Fruit fly (Drosophila melanogaster): Measurements from ENCODE around the gene CG14717.

The CG14717 gene

dm6 chr3R:11661712-11662111 is 34.6 kb upstream of the CG14717 start (continued):
- TF ChIP-seq CG32772 (GFP tag; IDR thresholded peaks at IDR 0.05) (no peak), E2f1 (GFP tag; IDR thresholded peaks at IDR 0.05) (peak; percentile 23; the same call in 1 of the 2 replicates), pfk (GFP tag; optimal IDR thresholded peaks at IDR 0.05) (no peak), CG2202 (tag; optimal IDR thresholded peaks at IDR 0.05) (no peak), CG6175 (GFP tag; IDR thresholded peaks at IDR 0.05) (no peak), Abd-B (GFP tag; optimal IDR thresholded peaks at IDR 0.05) (no peak), Ssrp (tag; optimal IDR thresholded peaks at IDR 0.05) (peak; percentile 47), pho (GFP tag; optimal IDR thresholded peaks at IDR 0.05) (no peak), sens-2 (GFP tag; IDR thresholded peaks at IDR 0.05) (no peak), Lpt (GFP tag; optimal IDR thresholded peaks at IDR 0.05) (no peak), CG10209 (GFP tag; optimal IDR thresholded peaks at IDR 0.05) (peak; percentile 45), HHEX (GFP tag; optimal IDR thresholded peaks at IDR 0.05) (peak; percentile 38), CG9817 (tag; optimal IDR thresholded peaks at IDR 0.05) (peak; percentile 35), phol (tag; optimal IDR thresholded peaks at IDR 0.05) (peak; percentile 52), HmgD (GFP tag; optimal IDR thresholded peaks at IDR 0.05) (no peak), disco-r (GFP tag; optimal IDR thresholded peaks at IDR 0.05) (no peak), CG13424 (tag; optimal IDR thresholded peaks at IDR 0.05) (peak; percentile 70), D (optimal IDR thresholded peaks at IDR 0.05) (no peak), D (GFP tag; optimal IDR thresholded peaks at IDR 0.05) (no peak), unpg (GFP tag; optimal IDR thresholded peaks at IDR 0.05) (peak; percentile 61), esg (GFP tag; conservative IDR thresholded peaks at IDR 0.05) (no peak; the same call in 1 of the 2 replicates), Dll (GFP tag; IDR thresholded peaks at IDR 0.05; ENCODE audit: partially characterized antibody) (no peak), bowl (GFP tag; IDR thresholded peaks at IDR 0.05) (peak; percentile 28; the same call in 1 of the 2 replicates), eyg (GFP tag; optimal IDR thresholded peaks at IDR 0.05) (no peak), CG12071 (GFP tag; optimal IDR thresholded peaks at IDR 0.05) (peak; percentile 54), CG12744 (GFP tag; optimal IDR thresholded peaks at IDR 0.05) (no peak), CG6654 (GFP tag; optimal IDR thresholded peaks at IDR 0.05) (no peak), oc (tag; optimal IDR thresholded peaks at IDR 0.05) (peak; percentile 8), Pdp1 (GFP tag; optimal IDR thresholded peaks at IDR 0.05) (no peak), CG6813 (GFP tag; optimal IDR thresholded peaks at IDR 0.05) (peak; percentile 37), Scr (GFP tag; IDR thresholded peaks at IDR 0.05; ENCODE audit: partially characterized antibody) (no peak), B-H1 (GFP tag; IDR thresholded peaks at IDR 0.05) (no peak; the same call in 2 of the 3 replicates), Mes4 (GFP tag; optimal IDR thresholded peaks at IDR 0.05) (no peak), Mad (GFP tag; optimal IDR thresholded peaks at IDR 0.05) (no peak), CG18619 (GFP tag; optimal IDR thresholded peaks at IDR 0.05) (no peak), CG7987 (GFP tag; optimal IDR thresholded peaks at IDR 0.05) (no peak), ap (GFP tag; IDR thresholded peaks at IDR 0.05) (no peak), tin (GFP tag; optimal IDR thresholded peaks at IDR 0.05) (peak; percentile 2), CG4424 (GFP tag; optimal IDR thresholded peaks at IDR 0.05) (no peak), seq (GFP tag; IDR thresholded peaks at IDR 0.05) (no peak), tgo (GFP tag; IDR thresholded peaks at IDR 0.05) (peak; percentile 44; the same call in 1 of the 3 replicates), CG8089 (GFP tag; optimal IDR thresholded peaks at IDR 0.05) (no peak), mirr (GFP tag; optimal IDR thresholded peaks at IDR 0.05) (no peak), rib (GFP tag; IDR thresholded peaks at IDR 0.05) (no peak), CG1024 (GFP tag; IDR thresholded peaks at IDR 0.05) (no peak), ewg (GFP tag; optimal IDR thresholded peaks at IDR 0.05) (peak; percentile 31), CG7839 (tag; optimal IDR thresholded peaks at IDR 0.05) (peak; percentile 66), eve (GFP tag; optimal IDR thresholded peaks at IDR 0.05) (no peak), Lhr (GFP tag; optimal IDR thresholded peaks at IDR 0.05) (no peak), Hr78 (GFP tag; optimal IDR thresholded peaks at IDR 0.05) (peak in 1 of 2 experiments; percentile 27), fd3F (GFP tag; optimal IDR thresholded peaks at IDR 0.05) (peak; percentile 20)
